Worm (Caenorhabditis elegans) whole organism, L3 larva: Measurements from ENCODE around the gene srw-44.

Source experiments
- R02D3.7 ChIP-seq: fragments of 150-350 bp; optimal IDR thresholded peaks from 2 replicates; lab custom pipeline; 2014; ENCODE audit warnings: missing biosample characterization, missing genetic modification characterization
- ZK546.5 ChIP-seq: sonication (generic microtip); optimal IDR thresholded peaks from 2 replicates; lab custom pipeline; 2017; ENCODE audit warnings: missing biosample characterization, missing genetic modification characterization
- ama-1 ChIP-seq: fragments of 150-350 bp; optimal IDR thresholded peaks from 2 replicates; lab custom pipeline; 2018
- elt-2 ChIP-seq: sonication (generic microtip); optimal IDR thresholded peaks from 2 replicates; lab custom pipeline; 2016; ENCODE audit warnings: missing genetic modification reagents, mild to moderate bottlenecking, missing genetic modification characterization, missing compliant biosample characterization
- nfya-1 ChIP-seq: sonication (generic microtip); optimal IDR thresholded peaks from 2 replicates; lab custom pipeline; 2017; ENCODE audit warnings: missing genetic modification characterization, mild to moderate bottlenecking, missing compliant biosample characterization, antibody characterized with exemption, moderate library complexity; ENCODE audit not compliant: insufficient read depth
- nhr-11 ChIP-seq: fragments of 150-350 bp; optimal IDR thresholded peaks from 2 replicates; lab custom pipeline; 2014; ENCODE audit warnings: missing biosample characterization, missing genetic modification characterization
- nhr-28 ChIP-seq: fragments of 150-350 bp; optimal IDR thresholded peaks from 2 replicates; lab custom pipeline; 2014; ENCODE audit warnings: missing biosample characterization, missing genetic modification characterization
- pha-4 ChIP-seq: fragments of 150-350 bp; optimal IDR thresholded peaks from 2 replicates; lab custom pipeline; 2014; ENCODE audit warnings: missing biosample characterization, missing genetic modification reagents, missing genetic modification characterization
- zag-1 ChIP-seq: fragments of 150-350 bp; optimal IDR thresholded peaks from 2 replicates; lab custom pipeline; 2014; ENCODE audit warnings: missing biosample characterization, missing genetic modification characterization
- ztf-4 ChIP-seq: fragments of 150-350 bp; optimal IDR thresholded peaks from 2 replicates; lab custom pipeline; 2014; ENCODE audit warnings: missing biosample characterization, missing genetic modification characterization

DNA sequence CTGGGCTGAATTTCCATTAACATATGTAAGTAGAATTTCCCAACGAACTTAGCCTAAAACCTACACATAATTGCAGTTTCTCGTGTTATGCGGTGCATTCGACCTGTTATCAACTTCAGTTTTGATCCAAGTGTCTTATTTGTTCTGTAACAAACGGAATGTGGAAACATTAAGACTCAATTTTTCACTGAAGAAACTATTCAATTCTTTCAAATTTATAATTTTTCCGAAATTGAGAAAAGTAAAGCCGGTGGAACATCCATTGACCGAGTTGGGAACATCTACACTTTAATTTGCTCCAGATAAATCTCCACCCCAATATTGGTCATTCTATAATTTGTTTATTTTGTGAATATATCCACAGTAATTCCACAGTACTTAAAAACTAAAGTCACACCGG, 5.7 kb upstream of the srw-44 start:
- TF ChIP-seq ZK546.5 (tag; lab: Kevin White, UChicago) = no peak
- TF ChIP-seq nhr-28 = no peak
- TF ChIP-seq nhr-11 = no peak
- TF ChIP-seq pha-4 (tag; lab: Kevin White, UChicago) = no peak
- TF ChIP-seq elt-2 = no peak
- TF ChIP-seq ama-1 (lab: Kevin White, UChicago) = no peak
- no peak for TF ChIP-seq zag-1 (tag; lab: Kevin White, UChicago)
- TF ChIP-seq nfya-1 (tag; lab: Kevin White, UChicago) = no peak
- no peak for TF ChIP-seq ztf-4 (tag; lab: Kevin White, UChicago)
- no peak for TF ChIP-seq R02D3.7 (tag; lab: Kevin White, UChicago)
